Worm (Caenorhabditis elegans): ENCODE measurements around the gene ule-4.

ule-4 gene

DNA sequence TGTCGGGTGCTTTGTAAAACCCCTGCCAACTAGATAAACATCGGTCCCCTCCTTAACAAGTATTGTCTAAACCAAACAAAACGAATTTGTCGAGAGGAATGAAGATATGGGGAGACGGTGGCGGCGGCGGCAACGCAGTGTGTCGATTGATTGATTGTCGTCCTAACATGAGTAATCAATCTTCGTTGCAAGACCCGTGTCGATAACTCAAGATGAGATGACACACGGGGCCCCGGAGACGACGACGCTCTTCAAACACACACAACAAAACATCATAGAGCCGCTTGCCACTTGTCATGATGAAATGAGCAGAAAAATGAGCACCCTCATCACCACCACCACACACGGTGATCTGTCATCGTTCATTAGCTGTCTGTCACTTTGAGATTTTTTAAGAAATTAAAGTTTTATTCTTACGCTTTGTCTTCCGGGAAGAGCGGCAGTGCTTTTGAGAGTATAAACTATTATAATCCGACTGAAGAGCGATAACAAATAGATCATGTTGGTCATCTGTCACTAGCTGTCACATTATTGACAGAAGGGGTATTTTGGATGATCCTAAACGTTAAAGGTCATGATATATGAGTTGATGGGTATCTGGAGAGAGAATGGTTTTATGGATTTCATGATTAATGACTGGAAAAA, 48.4 kb upstream of the ule-4 start (continued):
- TF ChIP-seq nhr-28 (tag; optimal IDR thresholded peaks at IDR 0.05) = no peak
- no peak for TF ChIP-seq ama-1 (optimal IDR thresholded peaks at IDR 0.05)

DNA sequence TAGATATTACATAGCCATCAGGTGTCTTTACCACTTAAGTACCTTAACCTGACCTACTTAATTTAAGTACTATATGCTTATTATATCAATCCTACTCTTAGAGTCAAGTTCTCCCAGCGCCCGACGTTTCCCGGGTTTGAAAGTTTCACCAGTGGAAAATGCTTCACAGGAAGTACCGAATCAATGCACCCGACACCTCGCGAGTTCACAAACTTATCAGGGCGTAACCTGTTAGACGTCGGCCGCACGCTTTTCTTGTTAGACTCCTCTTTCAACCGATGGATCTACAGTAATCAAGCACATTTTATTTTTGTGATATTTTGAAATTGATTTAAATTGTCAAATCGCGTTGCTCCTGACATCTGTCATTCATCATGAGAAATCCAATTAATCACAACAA, 47.8 kb upstream of the ule-4 start:
- TF ChIP-seq tlp-1 (tag; optimal IDR thresholded peaks at IDR 0.05) = no peak
- no peak for TF ChIP-seq lin-39 (tag; optimal IDR thresholded peaks at IDR 0.05)
- TF ChIP-seq mep-1 (tag; optimal IDR thresholded peaks at IDR 0.05) = no peak
- no peak for TF ChIP-seq fkh-10 (GFP tag; optimal IDR thresholded peaks at IDR 0.05)
- no peak for TF ChIP-seq ces-1 (GFP tag; optimal IDR thresholded peaks at IDR 0.05)
- TF ChIP-seq snpc-4 (tag; optimal IDR thresholded peaks at IDR 0.05) = peak; percentile 55
- TF ChIP-seq efl-1 (optimal IDR thresholded peaks at IDR 0.05) = no peak
- no peak for TF ChIP-seq efl-1 (GFP tag; optimal IDR thresholded peaks at IDR 0.05 in 1 of 2)

DNA sequence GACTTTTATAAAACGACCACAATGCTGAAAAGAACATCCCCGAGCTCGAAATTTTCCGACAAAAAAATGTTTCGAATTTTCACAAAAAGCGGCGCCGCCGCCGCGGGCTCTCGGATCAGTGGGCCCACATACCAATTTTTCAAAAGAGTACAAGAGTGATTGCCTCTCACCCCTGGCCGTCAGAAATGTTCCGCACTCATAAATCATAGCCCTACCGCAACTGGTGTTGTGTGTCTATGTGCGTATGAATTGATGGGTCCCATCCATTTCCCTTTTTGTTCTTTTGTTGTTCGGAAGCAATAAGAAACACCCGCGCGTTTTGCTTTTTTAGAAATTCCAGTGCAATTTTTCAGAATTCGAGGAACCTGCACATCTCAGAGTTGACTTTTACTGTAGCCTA, 47.1 kb upstream of the ule-4 start:
- TF ChIP-seq unc-62 (GFP tag; optimal IDR thresholded peaks at IDR 0.05) (no peak), lin-14 (GFP tag; optimal IDR thresholded peaks at IDR 0.05) (peak; percentile 31), mab-9 (GFP tag; IDR thresholded peaks at IDR 0.05) (peak; percentile 79), ztf-11 (tag; optimal IDR thresholded peaks at IDR 0.05) (no peak), dpl-1 (GFP tag; optimal IDR thresholded peaks at IDR 0.05) (no peak), ces-1 (GFP tag; optimal IDR thresholded peaks at IDR 0.05) (no peak), dsc-1 (tag; optimal IDR thresholded peaks at IDR 0.05) (no peak), lin-39 (tag; optimal IDR thresholded peaks at IDR 0.05) (peak; percentile 51), mep-1 (tag; optimal IDR thresholded peaks at IDR 0.05) (no peak)

- peak; percentile 14 for TF ChIP-seq tbx-2 (tag; optimal IDR thresholded peaks at IDR 0.05)
- TF ChIP-seq aha-1 (tag; optimal IDR thresholded peaks at IDR 0.05) = no peak
- TF ChIP-seq lir-3 (tag; optimal IDR thresholded peaks at IDR 0.05; ENCODE audit: poor library complexity) = no peak
Observed at ce11 chrIV:13693976-13694375, 46.5 kb upstream of the ule-4 start.

DNA sequence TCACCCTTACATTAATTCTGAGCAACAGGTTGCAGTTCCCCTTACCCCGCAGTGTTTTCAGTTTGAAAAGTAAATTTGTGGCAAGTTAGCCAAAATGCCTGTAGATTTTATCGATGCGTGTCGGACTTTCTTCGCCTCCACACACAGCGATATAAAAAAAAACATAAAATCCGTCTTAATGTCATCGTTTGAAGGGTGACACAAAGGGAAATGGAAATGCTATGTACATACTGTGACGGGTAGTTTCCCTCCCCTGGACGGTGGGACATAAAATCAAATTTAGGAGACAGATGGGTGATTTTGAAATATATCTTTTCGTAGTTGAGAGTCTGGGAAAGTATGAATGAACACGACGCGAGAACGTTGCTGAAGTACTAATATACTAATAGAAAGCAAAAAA, 45.1 kb upstream of the ule-4 start:
- TF ChIP-seq alr-1 (tag; optimal IDR thresholded peaks at IDR 0.05; ENCODE audit: borderline replicate concordance) (no peak), blmp-1 (tag; optimal IDR thresholded peaks at IDR 0.05) (peak; percentile 62), efl-1 (optimal IDR thresholded peaks at IDR 0.05) (no peak), efl-1 (GFP tag; optimal IDR thresholded peaks at IDR 0.05 in 1 of 2) (peak in 1 of 2 experiments; percentile 84), nhr-85 (tag) (peak; percentile 30), lin-14 (GFP tag; optimal IDR thresholded peaks at IDR 0.05) (peak; percentile 13), snpc-4 (tag; optimal IDR thresholded peaks at IDR 0.05) (no peak), irx-1 (tag; optimal IDR thresholded peaks at IDR 0.05) (peak; percentile 4)

ce11 chrIV:13689302-13689880, 41.9 kb upstream of the ule-4 start, which contains the start of gene T23G4.2:
TSS of gene T23G4.2 (minus strand) at chrIV:13689556.
- TF ChIP-seq nhr-85 (tag) (no peak), lin-14 (GFP tag; optimal IDR thresholded peaks at IDR 0.05) (peak; percentile 75), nhr-12 (tag; optimal IDR thresholded peaks at IDR 0.05) (no peak), lin-39 (tag; optimal IDR thresholded peaks at IDR 0.05) (peak; percentile 66), isw-1 (GFP tag; IDR thresholded peaks at IDR 0.05) (no peak), mab-9 (GFP tag; IDR thresholded peaks at IDR 0.05) (peak; percentile 88), tlp-1 (tag; optimal IDR thresholded peaks at IDR 0.05) (no peak), blmp-1 (tag; optimal IDR thresholded peaks at IDR 0.05) (peak; percentile 42), nhr-71 (tag; optimal IDR thresholded peaks at IDR 0.05) (peak; percentile 28), hlh-4 (tag; optimal IDR thresholded peaks at IDR 0.05) (no peak), nhr-28 (tag; optimal IDR thresholded peaks at IDR 0.05) (no peak), ceh-63 (GFP tag; optimal IDR thresholded peaks at IDR 0.05) (no peak), zip-4 (GFP tag; optimal IDR thresholded peaks at IDR 0.05) (no peak)
